Worm (Caenorhabditis elegans) whole organism, L3 larva: Measurements from ENCODE around the gene vps-18.

Source experiments
- ZK546.5 ChIP-seq: sonication (generic microtip); optimal IDR thresholded peaks from 2 replicates; lab custom pipeline; 2017; ENCODE audit warnings: missing biosample characterization, missing genetic modification characterization
- aly-2 ChIP-seq: fragments of 150-350 bp; optimal IDR thresholded peaks from 2 replicates; lab custom pipeline; 2014; ENCODE audit warnings: missing biosample characterization, missing genetic modification characterization
- ceh-16 ChIP-seq: sonication (generic microtip); optimal IDR thresholded peaks from 2 replicates; lab custom pipeline; 2017; ENCODE audit warnings: missing biosample characterization, missing genetic modification characterization
- ceh-28 ChIP-seq: fragments of 150-350 bp; optimal IDR thresholded peaks from 2 replicates; lab custom pipeline; 2014; ENCODE audit warnings: missing biosample characterization, missing genetic modification reagents, missing genetic modification characterization
- ceh-82 ChIP-seq: fragments of 150-350 bp; optimal IDR thresholded peaks from 2 replicates; lab custom pipeline; 2014; ENCODE audit warnings: missing biosample characterization, missing genetic modification characterization
- ceh-9 ChIP-seq: sonication (generic microtip); optimal IDR thresholded peaks from 2 replicates; lab custom pipeline; 2018; ENCODE audit warnings: missing biosample characterization, missing genetic modification characterization
- daf-12 ChIP-seq: fragments of 150-350 bp; optimal IDR thresholded peaks from 2 replicates; lab custom pipeline; 2014; ENCODE audit warnings: missing biosample characterization, missing genetic modification reagents, missing genetic modification characterization
- egl-5 ChIP-seq: fragments of 150-350 bp; optimal IDR thresholded peaks from 2 replicates; lab custom pipeline; 2017; ENCODE audit warnings: missing biosample characterization, missing genetic modification reagents, missing genetic modification characterization, inconsistent platforms
- elt-1 ChIP-seq: fragments of 150-350 bp; optimal IDR thresholded peaks from 2 replicates; lab custom pipeline; 2014; ENCODE audit warnings: missing biosample characterization, missing genetic modification characterization
- elt-2 ChIP-seq: sonication (generic microtip); optimal IDR thresholded peaks from 2 replicates; lab custom pipeline; 2016; ENCODE audit warnings: missing genetic modification reagents, mild to moderate bottlenecking, missing genetic modification characterization, missing compliant biosample characterization
- elt-3 ChIP-seq, 3 experiments: fragments of 150-350 bp in 1 of 3; sonication (generic microtip) in 2 of 3; optimal IDR thresholded peaks; 2 replicates in 2 of 3; 4 replicates in 1 of 3; lab custom pipeline; 2014 to 2017; ENCODE audit warnings: missing biosample characterization in 3 of 3, missing genetic modification characterization in 3 of 3
- eor-1 ChIP-seq, 2 experiments: fragments of 150-350 bp; optimal IDR thresholded peaks; 2 replicates each; lab custom pipeline; 2014 to 2018; ENCODE audit warnings: missing biosample characterization in 2 of 2, missing genetic modification characterization in 2 of 2
- fkh-10 ChIP-seq: sonication (generic microtip); optimal IDR thresholded peaks from 2 replicates; lab custom pipeline; 2017; ENCODE audit warnings: missing biosample characterization, missing genetic modification reagents, missing genetic modification characterization
- fos-1 ChIP-seq: fragments of 150-350 bp; optimal IDR thresholded peaks from 2 replicates; lab custom pipeline; 2014; ENCODE audit warnings: missing biosample characterization, missing genetic modification characterization
- hmg-11 ChIP-seq: sonication (generic microtip); optimal IDR thresholded peaks from 2 replicates; lab custom pipeline; 2016; ENCODE audit warnings: missing genetic modification characterization, missing compliant biosample characterization
- jun-1 ChIP-seq: fragments of 150-350 bp; optimal IDR thresholded peaks from 2 replicates; lab custom pipeline; 2014; ENCODE audit warnings: missing biosample characterization, missing genetic modification reagents, missing genetic modification characterization
- lin-15B ChIP-seq: fragments of 150-350 bp; optimal IDR thresholded peaks from 2 replicates; lab custom pipeline; 2014; ENCODE audit warnings: missing biosample characterization, missing genetic modification characterization
- lin-39 ChIP-seq: fragments of 150-350 bp; optimal IDR thresholded peaks from 2 replicates; lab custom pipeline; 2018; ENCODE audit warnings: missing biosample characterization, missing genetic modification reagents, missing genetic modification characterization
- lsy-12 ChIP-seq: sonication (generic microtip); optimal IDR thresholded peaks from 2 replicates; lab custom pipeline; 2016; ENCODE audit warnings: mild to moderate bottlenecking, missing genetic modification characterization, missing compliant biosample characterization
- mdl-1 ChIP-seq: fragments of 150-350 bp; optimal IDR thresholded peaks from 2 replicates; lab custom pipeline; 2014; ENCODE audit warnings: missing biosample characterization, missing genetic modification characterization
- mml-1 ChIP-seq: fragments of 150-350 bp; sonication (generic microtip); optimal IDR thresholded peaks from 3 replicates; lab custom pipeline; 2014; ENCODE audit warnings: missing biosample characterization, missing genetic modification characterization
- nfya-1 ChIP-seq: sonication (generic microtip); optimal IDR thresholded peaks from 2 replicates; lab custom pipeline; 2017; ENCODE audit warnings: missing genetic modification characterization, mild to moderate bottlenecking, missing compliant biosample characterization, antibody characterized with exemption, moderate library complexity; ENCODE audit not compliant: insufficient read depth
- nhr-11 ChIP-seq: fragments of 150-350 bp; optimal IDR thresholded peaks from 2 replicates; lab custom pipeline; 2014; ENCODE audit warnings: missing biosample characterization, missing genetic modification characterization
- nhr-12 ChIP-seq: fragments of 150-350 bp; optimal IDR thresholded peaks from 2 replicates; lab custom pipeline; 2014; ENCODE audit warnings: missing biosample characterization, missing genetic modification characterization
- nhr-23 ChIP-seq: fragments of 150-350 bp; optimal IDR thresholded peaks from 2 replicates; lab custom pipeline; 2014; ENCODE audit warnings: missing biosample characterization, missing genetic modification reagents, missing genetic modification characterization
- nhr-237 ChIP-seq: fragments of 150-350 bp; optimal IDR thresholded peaks from 2 replicates; lab custom pipeline; 2014; ENCODE audit warnings: missing biosample characterization, missing genetic modification characterization
- nhr-25 ChIP-seq: sonication (generic microtip); optimal IDR thresholded peaks from 2 replicates; lab custom pipeline; 2017; ENCODE audit warnings: missing biosample characterization, missing genetic modification characterization
- nhr-28 ChIP-seq: fragments of 150-350 bp; optimal IDR thresholded peaks from 2 replicates; lab custom pipeline; 2014; ENCODE audit warnings: missing biosample characterization, missing genetic modification characterization
- nhr-43 ChIP-seq: sonication (generic microtip); optimal IDR thresholded peaks from 2 replicates; lab custom pipeline; 2016; ENCODE audit warnings: mild to moderate bottlenecking, missing genetic modification characterization, missing compliant biosample characterization; ENCODE audit not compliant: poor library complexity, severe bottlenecking
- nhr-76 ChIP-seq: fragments of 150-350 bp; sonication (generic microtip); optimal IDR thresholded peaks from 5 replicates; lab custom pipeline; 2014; ENCODE audit warnings: missing biosample characterization, missing genetic modification characterization
- nhr-77 ChIP-seq: fragments of 150-350 bp; optimal IDR thresholded peaks from 2 replicates; lab custom pipeline; 2014; ENCODE audit warnings: missing biosample characterization, missing genetic modification characterization
- pha-4 ChIP-seq: fragments of 150-350 bp; optimal IDR thresholded peaks from 2 replicates; lab custom pipeline; 2014; ENCODE audit warnings: missing biosample characterization, missing genetic modification reagents, missing genetic modification characterization
- pqm-1 ChIP-seq: fragments of 150-350 bp; optimal IDR thresholded peaks from 2 replicates; lab custom pipeline; 2017; ENCODE audit warnings: missing biosample characterization, missing genetic modification characterization, inconsistent platforms
- snpc-4 ChIP-seq: fragments of 150-350 bp; optimal IDR thresholded peaks from 2 replicates; lab custom pipeline; 2014; ENCODE audit warnings: missing biosample characterization, missing genetic modification characterization
- tbx-2 ChIP-seq: sonication (generic microtip); optimal IDR thresholded peaks from 2 replicates; lab custom pipeline; 2016; ENCODE audit warnings: mild to moderate bottlenecking, missing genetic modification characterization, missing compliant biosample characterization
- zag-1 ChIP-seq: fragments of 150-350 bp; optimal IDR thresholded peaks from 2 replicates; lab custom pipeline; 2014; ENCODE audit warnings: missing biosample characterization, missing genetic modification characterization
- ztf-4 ChIP-seq: fragments of 150-350 bp; optimal IDR thresholded peaks from 2 replicates; lab custom pipeline; 2014; ENCODE audit warnings: missing biosample characterization, missing genetic modification characterization

Gene vps-18

ce11 chrII:4506552-4507291, 45.8 kb downstream of the vps-18 start (continued):
- TF ChIP-seq daf-12, result no peak
- peak; percentile 22 for TF ChIP-seq nhr-11 (tag; lab: Kevin White, UChicago)
- TF ChIP-seq fkh-10, result peak; percentile 39
- TF ChIP-seq nhr-28 (tag; lab: Kevin White, UChicago), result no peak
- TF ChIP-seq nhr-43 (tag; lab: Kevin White, UChicago), result no peak
- TF ChIP-seq ZK546.5 (tag; lab: Kevin White, UChicago), result no peak
- TF ChIP-seq elt-2 (tag; lab: Kevin White, UChicago), result peak; percentile 56
- no peak for TF ChIP-seq nhr-25 (tag; lab: Kevin White, UChicago)
- TF ChIP-seq mml-1 (tag; lab: Kevin White, UChicago), result no peak
- no peak for TF ChIP-seq nhr-23 (tag; lab: Kevin White, UChicago)
- TF ChIP-seq ceh-28, result no peak
- peak; percentile 86 for TF ChIP-seq hmg-11 (tag; lab: Kevin White, UChicago)
- TF ChIP-seq nhr-12 (tag; lab: Kevin White, UChicago), result no peak
- no peak for TF ChIP-seq tbx-2 (tag; lab: Kevin White, UChicago)
- no peak for TF ChIP-seq elt-3 (tag; optimal IDR thresholded peaks at IDR 0.05; lab: Kevin White, UChicago)
- TF ChIP-seq snpc-4 (tag; lab: Kevin White, UChicago), result peak; percentile 34
- TF ChIP-seq zag-1, result no peak
- TF ChIP-seq nhr-237 (tag; lab: Kevin White, UChicago), result no peak
- no peak for TF ChIP-seq ztf-4 (tag; lab: Kevin White, UChicago)
- TF ChIP-seq, all 47 proteins: peak for 14

DNA sequence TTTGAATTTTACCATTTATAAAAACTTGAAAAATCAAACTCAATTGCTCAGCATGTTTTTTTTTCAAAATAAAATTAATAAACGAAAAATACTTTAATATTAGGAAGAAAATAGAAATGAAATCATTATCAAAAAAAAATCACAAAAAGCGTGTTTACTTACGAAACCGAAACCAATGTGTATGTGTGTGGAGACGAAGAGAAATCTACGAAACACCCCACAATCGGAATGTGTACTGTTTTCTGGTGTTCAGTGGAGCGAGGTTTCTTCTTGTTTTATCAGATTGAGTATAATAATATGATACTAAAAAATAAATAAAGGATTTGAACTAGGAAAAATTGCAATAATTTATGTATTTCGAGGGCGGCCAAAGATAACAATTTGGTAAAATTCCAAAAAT, 46.7 kb downstream of the vps-18 start:
- no peak for TF ChIP-seq lsy-12 (tag; lab: Kevin White, UChicago)
- no peak for TF ChIP-seq nhr-28 (tag; lab: Kevin White, UChicago)
- TF ChIP-seq nhr-23 (tag; lab: Kevin White, UChicago), result no peak
- TF ChIP-seq jun-1 (tag; lab: Kevin White, UChicago), result no peak
- TF ChIP-seq tbx-2 (tag; lab: Kevin White, UChicago), result no peak
- no peak for TF ChIP-seq lin-39 (tag; lab: Kevin White, UChicago)
- no peak for TF ChIP-seq mdl-1 (tag; lab: Kevin White, UChicago)
- TF ChIP-seq ztf-4 (tag; lab: Kevin White, UChicago), result no peak
- no peak for TF ChIP-seq nhr-43 (tag; lab: Kevin White, UChicago)
- no peak for TF ChIP-seq nhr-237 (tag; lab: Kevin White, UChicago)
- TF ChIP-seq aly-2 (tag; lab: Kevin White, UChicago), result no peak
- TF ChIP-seq hmg-11 (tag; lab: Kevin White, UChicago), result no peak
- TF ChIP-seq nfya-1 (tag; lab: Kevin White, UChicago), result peak; percentile 12
- no peak for TF ChIP-seq nhr-11 (tag; lab: Kevin White, UChicago)
- peak; percentile 94 for TF ChIP-seq pha-4
- TF ChIP-seq nhr-77 (tag; lab: Kevin White, UChicago), result no peak
- TF ChIP-seq eor-1 (tag; optimal IDR thresholded peaks at IDR 0.05; lab: Kevin White, UChicago), result no peak
- TF ChIP-seq ceh-82 (tag; lab: Kevin White, UChicago), result no peak
- no peak for TF ChIP-seq elt-1 (tag; lab: Kevin White, UChicago)
- TF ChIP-seq egl-5, result no peak
- no peak for TF ChIP-seq elt-3 (tag; optimal IDR thresholded peaks at IDR 0.05; lab: Kevin White, UChicago)
- TF ChIP-seq elt-2 (tag; lab: Kevin White, UChicago), result peak; percentile 60
- TF ChIP-seq lin-15B (tag; lab: Kevin White, UChicago), result no peak
- TF ChIP-seq nhr-12 (tag; lab: Kevin White, UChicago), result no peak
- TF ChIP-seq nhr-76, result no peak
- peak; percentile 63 for TF ChIP-seq pqm-1 (tag; lab: Kevin White, UChicago)
- TF ChIP-seq fos-1, result no peak
- no peak for TF ChIP-seq ceh-9 (tag; lab: Kevin White, UChicago)
- TF ChIP-seq zag-1, result no peak
- no peak for TF ChIP-seq ceh-16

DNA sequence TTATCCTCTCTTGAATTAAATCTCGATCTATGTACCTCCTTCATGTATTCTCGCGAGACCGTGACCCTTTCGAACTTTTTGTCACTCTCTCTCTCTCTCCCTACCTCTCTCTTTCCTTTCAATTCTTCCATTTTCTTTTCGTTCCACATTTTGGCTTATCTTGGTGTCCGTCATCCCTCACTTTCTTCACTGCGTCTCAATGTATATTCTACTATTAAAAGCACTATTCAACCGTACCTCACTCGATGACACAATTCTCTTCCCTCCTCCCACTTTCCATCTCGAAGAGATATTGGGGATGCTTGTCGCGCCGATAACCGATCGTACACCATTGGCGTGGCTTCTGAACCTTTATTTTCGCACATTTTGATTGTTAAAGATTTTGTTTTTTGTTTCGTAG, 49.8 kb downstream of the vps-18 start:
- TF ChIP-seq nhr-23 (tag; lab: Kevin White, UChicago) (peak; percentile 7), ZK546.5 (tag; lab: Kevin White, UChicago) (no peak), pha-4 (no peak)
- TF ChIP-seq, all 47 proteins: peak for 1
